Worm (Caenorhabditis elegans) whole organism, L2 larva: ENCODE results near the gene R09D1.14.
"Not testable (repeated sequence)": the region's sequence is repeated elsewhere in the genome, so short reads cannot be mapped to it uniquely, and the experiment has no call there.

Source experiments
- F13H6.1 ChIP-seq: sonication (generic microtip); optimal IDR thresholded peaks from 2 replicates; lab custom pipeline; 2016; ENCODE audit warnings: missing genetic modification characterization, missing compliant biosample characterization
- R02D3.7 ChIP-seq: fragments of 150-350 bp; optimal IDR thresholded peaks from 2 replicates; lab custom pipeline; 2014; ENCODE audit warnings: missing biosample characterization, missing genetic modification characterization
- Y55F3AM.14 ChIP-seq: fragments of 200-800 bp; sonication (Bioruptor generic); optimal IDR thresholded peaks from 2 replicates; lab custom pipeline; 2018; ENCODE audit warnings: mild to moderate bottlenecking, missing genetic modification characterization, missing compliant biosample characterization
- ZK546.5 ChIP-seq: sonication (generic microtip); optimal IDR thresholded peaks from 2 replicates; lab custom pipeline; 2017; ENCODE audit warnings: missing biosample characterization, missing genetic modification characterization
- alr-1 ChIP-seq: fragments of 150-350 bp; optimal IDR thresholded peaks from 2 replicates; lab custom pipeline; 2014; ENCODE audit warnings: missing biosample characterization, missing genetic modification characterization
- blmp-1 ChIP-seq: sonication (generic microtip); optimal IDR thresholded peaks from 2 replicates; lab custom pipeline; 2017; ENCODE audit warnings: missing genetic modification characterization, mild to moderate bottlenecking, missing compliant biosample characterization, antibody characterized with exemption, moderate library complexity; ENCODE audit not compliant: insufficient read depth
- ceh-16 ChIP-seq: fragments of 150-350 bp; optimal IDR thresholded peaks from 2 replicates; lab custom pipeline; 2014; ENCODE audit warnings: missing biosample characterization, missing genetic modification characterization
- dmd-4 ChIP-seq: sonication (generic microtip); optimal IDR thresholded peaks from 2 replicates; lab custom pipeline; 2017; ENCODE audit warnings: missing biosample characterization, missing genetic modification characterization
- egl-27 ChIP-seq: sonication (generic microtip); optimal IDR thresholded peaks from 3 replicates; lab custom pipeline; 2017; ENCODE audit warnings: missing biosample characterization, missing genetic modification reagents, missing genetic modification characterization
- elt-3 ChIP-seq: sonication (generic microtip); optimal IDR thresholded peaks from 2 replicates; lab custom pipeline; 2017; ENCODE audit warnings: missing biosample characterization, missing genetic modification characterization
- fos-1 ChIP-seq: fragments of 150-350 bp; optimal IDR thresholded peaks from 2 replicates; lab custom pipeline; 2014; ENCODE audit warnings: missing biosample characterization, missing genetic modification characterization
- gmeb-1 ChIP-seq: fragments of 150-350 bp; optimal IDR thresholded peaks from 2 replicates; lab custom pipeline; 2014; ENCODE audit warnings: missing biosample characterization, missing genetic modification characterization
- lin-11 ChIP-seq: fragments of 150-350 bp; sonication (generic microtip); optimal IDR thresholded peaks from 2 replicates; lab custom pipeline; 2014; ENCODE audit warnings: missing biosample characterization, missing genetic modification characterization, inconsistent platforms, mixed read lengths
- lin-13 ChIP-seq: fragments of 150-350 bp; optimal IDR thresholded peaks from 2 replicates; lab custom pipeline; 2014; ENCODE audit warnings: missing biosample characterization, missing genetic modification reagents, missing genetic modification characterization
- lin-39 ChIP-seq: fragments of 150-350 bp; optimal IDR thresholded peaks from 2 replicates; lab custom pipeline; 2014; ENCODE audit warnings: missing biosample characterization, missing genetic modification reagents, missing genetic modification characterization
- lsy-2 ChIP-seq, 2 experiments: fragments of 150-350 bp in 1 of 2; sonication (generic microtip) in 1 of 2; optimal IDR thresholded peaks; 2 replicates each; lab custom pipeline; 2014 to 2017; ENCODE audit warnings: missing biosample characterization in 2 of 2, missing genetic modification characterization in 2 of 2
- mab-5 ChIP-seq: fragments of 150-350 bp; optimal IDR thresholded peaks from 2 replicates; lab custom pipeline; 2014; ENCODE audit warnings: missing biosample characterization, missing genetic modification characterization
- mbf-1 ChIP-seq: sonication (generic microtip); optimal IDR thresholded peaks from 2 replicates; lab custom pipeline; 2017; ENCODE audit warnings: missing biosample characterization, missing genetic modification characterization
- mdl-1 ChIP-seq, 2 experiments: fragments of 150-350 bp in 1 of 2; sonication (generic microtip) in 1 of 2; optimal IDR thresholded peaks; 2 replicates each; lab custom pipeline; 2017; ENCODE audit warnings: missing biosample characterization in 2 of 2, missing genetic modification characterization in 2 of 2
- nhr-10 ChIP-seq: sonication (generic microtip); optimal IDR thresholded peaks from 2 replicates; lab custom pipeline; 2017; ENCODE audit warnings: missing biosample characterization, missing genetic modification characterization
- nhr-11 ChIP-seq: fragments of 150-350 bp; optimal IDR thresholded peaks from 2 replicates; lab custom pipeline; 2014; ENCODE audit warnings: missing biosample characterization, missing genetic modification characterization
- nhr-12 ChIP-seq: fragments of 150-350 bp; optimal IDR thresholded peaks from 2 replicates; lab custom pipeline; 2014; ENCODE audit warnings: missing biosample characterization, missing genetic modification characterization
- nhr-129 ChIP-seq: fragments of 150-350 bp; optimal IDR thresholded peaks from 2 replicates; lab custom pipeline; 2014; ENCODE audit warnings: missing biosample characterization, missing genetic modification characterization
- nhr-21 ChIP-seq: fragments of 150-350 bp; optimal IDR thresholded peaks from 2 replicates; lab custom pipeline; 2014; ENCODE audit warnings: missing biosample characterization, missing genetic modification characterization
- nhr-23 ChIP-seq: fragments of 150-350 bp; optimal IDR thresholded peaks from 2 replicates; lab custom pipeline; 2014; ENCODE audit warnings: missing biosample characterization, missing genetic modification reagents, missing genetic modification characterization
- nhr-237 ChIP-seq: fragments of 150-350 bp; optimal IDR thresholded peaks from 2 replicates; lab custom pipeline; 2014; ENCODE audit warnings: missing biosample characterization, missing genetic modification characterization
- nhr-25 ChIP-seq: fragments of 150-350 bp; sonication (generic microtip); optimal IDR thresholded peaks from 3 replicates; lab custom pipeline; 2014; ENCODE audit warnings: missing biosample characterization, missing genetic modification characterization
- nhr-6 ChIP-seq: fragments of 150-350 bp; optimal IDR thresholded peaks from 2 replicates; lab custom pipeline; 2014; ENCODE audit warnings: missing biosample characterization, missing genetic modification characterization
- nhr-77 ChIP-seq: fragments of 150-350 bp; optimal IDR thresholded peaks from 2 replicates; lab custom pipeline; 2014; ENCODE audit warnings: missing biosample characterization, missing genetic modification characterization
- skn-1 ChIP-seq: sonication (generic microtip); optimal IDR thresholded peaks from 2 replicates; lab custom pipeline; 2017; ENCODE audit warnings: missing biosample characterization, missing genetic modification characterization
- sma-3 ChIP-seq: sonication (generic microtip); optimal IDR thresholded peaks from 2 replicates; lab custom pipeline; 2016; ENCODE audit warnings: missing genetic modification reagents, missing genetic modification characterization, missing compliant biosample characterization
- sma-9 ChIP-seq, 2 experiments: fragments of 150-350 bp in 1 of 2; sonication (generic microtip) in 1 of 2; optimal IDR thresholded peaks; 2 replicates each; lab custom pipeline; 2014 to 2016; ENCODE audit warnings: missing genetic modification characterization in 2 of 2, mild to moderate bottlenecking in 1 of 2, missing biosample characterization in 1 of 2, missing compliant biosample characterization in 1 of 2, missing genetic modification reagents in 1 of 2, moderate library complexity in 1 of 2
- snpc-4 ChIP-seq: fragments of 150-350 bp; optimal IDR thresholded peaks from 2 replicates; lab custom pipeline; 2014; ENCODE audit warnings: missing biosample characterization, missing genetic modification characterization
- unc-39 ChIP-seq: fragments of 150-350 bp; optimal IDR thresholded peaks from 2 replicates; lab custom pipeline; 2014; ENCODE audit warnings: missing biosample characterization, missing genetic modification characterization
- unc-62 ChIP-seq: fragments of 150-350 bp; optimal IDR thresholded peaks from 2 replicates; lab custom pipeline; 2014; ENCODE audit warnings: missing biosample characterization, missing genetic modification reagents, missing genetic modification characterization
- zag-1 ChIP-seq: fragments of 150-350 bp; optimal IDR thresholded peaks from 2 replicates; lab custom pipeline; 2014; ENCODE audit warnings: missing biosample characterization, missing genetic modification characterization
- ztf-11 ChIP-seq: sonication (generic microtip); optimal IDR thresholded peaks from 2 replicates; lab custom pipeline; 2017; ENCODE audit warnings: missing biosample characterization, missing genetic modification characterization
- ztf-4 ChIP-seq: fragments of 150-350 bp; optimal IDR thresholded peaks from 2 replicates; lab custom pipeline; 2014; ENCODE audit warnings: missing biosample characterization, missing genetic modification characterization

Gene R09D1.14

ce11 chrII:9454304-9454703, 5.1 kb downstream of the R09D1.14 start, which contains the start of gene chil-19:
Gene chil-19, minus strand, starts transcription at chrII:9454404.
- TF ChIP-seq mab-5 (tag; lab: Kevin White, UChicago) (no peak), skn-1 (tag; lab: Kevin White, UChicago) (no peak), unc-62 (GFP tag; lab: Kevin White, UChicago) (no peak), sma-9 (GFP tag; optimal IDR thresholded peaks at IDR 0.05; lab: Kevin White, UChicago) (no peak), sma-9 (tag; optimal IDR thresholded peaks at IDR 0.05; lab: Kevin White, UChicago) (no peak), lin-13 (GFP tag; lab: Kevin White, UChicago) (no peak), alr-1 (tag; lab: Kevin White, UChicago) (no peak), ztf-4 (tag; lab: Kevin White, UChicago) (no peak), lin-11 (tag; lab: Kevin White, UChicago) (no peak), blmp-1 (no peak), ceh-16 (tag; lab: Kevin White, UChicago) (no peak), lin-39 (tag; lab: Kevin White, UChicago) (no peak), nhr-129 (no peak)

ce11 chrII:9452172-9452571, 7.2 kb downstream of the R09D1.14 start, which contains the start of gene R09D1.12:
Gene R09D1.12, minus strand, starts transcription at chrII:9452272.
- not testable (repeated sequence) for TF ChIP-seq F13H6.1 (tag; lab: Kevin White, UChicago); mbf-1 (tag; lab: Kevin White, UChicago); zag-1

ce11 chrII:9447965-9448364, 11.4 kb downstream of the R09D1.14 start, which contains the start of gene chil-18:
Gene chil-18, plus strand, starts transcription at chrII:9448265.
- no peak for TF ChIP-seq sma-3 (GFP tag; lab: Kevin White, UChicago)
- no peak for TF ChIP-seq dmd-4 (tag; lab: Kevin White, UChicago)
- no peak for TF ChIP-seq nhr-6 (tag; lab: Kevin White, UChicago)
- TF ChIP-seq lin-13 (GFP tag; lab: Kevin White, UChicago): no peak
- TF ChIP-seq unc-39 (tag; lab: Kevin White, UChicago): no peak
- no peak for TF ChIP-seq gmeb-1 (tag; lab: Kevin White, UChicago)
- no peak for TF ChIP-seq snpc-4 (tag; lab: Kevin White, UChicago)
- TF ChIP-seq sma-9 (GFP tag; optimal IDR thresholded peaks at IDR 0.05; lab: Kevin White, UChicago): no peak
- TF ChIP-seq sma-9 (tag; optimal IDR thresholded peaks at IDR 0.05; lab: Kevin White, UChicago): no peak
- TF ChIP-seq, all 48 proteins: peak for 0

- TF ChIP-seq R02D3.7 (tag; lab: Kevin White, UChicago): no peak
- TF ChIP-seq nhr-77 (tag; lab: Kevin White, UChicago): no peak
- TF ChIP-seq dmd-4 (tag; lab: Kevin White, UChicago): no peak
- no peak for TF ChIP-seq alr-1 (tag; lab: Kevin White, UChicago)
- TF ChIP-seq lin-39 (tag; lab: Kevin White, UChicago): no peak
- no peak for TF ChIP-seq ZK546.5 (tag; lab: Kevin White, UChicago)
- TF ChIP-seq nhr-12 (tag; lab: Kevin White, UChicago): no peak
- no peak for TF ChIP-seq nhr-11 (tag; lab: Kevin White, UChicago)
Observed at ce11 chrII:9445368-9445767, 14.0 kb downstream of the R09D1.14 start, which contains the start of gene R09D1.13. Gene R09D1.13, minus strand, starts transcription at chrII:9445468.

- TF ChIP-seq ztf-4 (tag; lab: Kevin White, UChicago) (no peak), nhr-237 (no peak), lsy-2 (tag; optimal IDR thresholded peaks at IDR 0.05; lab: Kevin White, UChicago) (no peak), mbf-1 (tag; lab: Kevin White, UChicago) (no peak), skn-1 (tag; lab: Kevin White, UChicago) (no peak), egl-27 (tag; lab: Kevin White, UChicago) (no peak), ZK546.5 (tag; lab: Kevin White, UChicago) (no peak), mdl-1 (tag; optimal IDR thresholded peaks at IDR 0.05; lab: Kevin White, UChicago) (no peak), nhr-21 (tag; lab: Kevin White, UChicago) (no peak), Y55F3AM.14 (GFP tag; lab: Kevin White, UChicago) (no peak), lin-11 (tag; lab: Kevin White, UChicago) (no peak), nhr-25 (tag; lab: Kevin White, UChicago) (no peak), nhr-6 (tag; lab: Kevin White, UChicago) (no peak), nhr-23 (tag; lab: Kevin White, UChicago) (no peak), ztf-11 (tag; lab: Kevin White, UChicago) (no peak), lin-13 (GFP tag; lab: Kevin White, UChicago) (no peak), nhr-10 (tag; lab: Kevin White, UChicago) (no peak), fos-1 (no peak), elt-3 (tag; lab: Kevin White, UChicago) (no peak)
Observed at ce11 chrII:9443522-9443921, 15.8 kb downstream of the R09D1.14 start, which contains the start of gene chil-15. Gene chil-15, minus strand, starts transcription at chrII:9443622.
